Fruit fly (Drosophila melanogaster): ENCODE results near the gene Tom20.

Tom20 gene

dm6 chr3L:20006269-20007265 is 6.1 kb downstream of the Tom20 start (continued):
- TF ChIP-seq pzg (GFP tag; optimal IDR thresholded peaks at IDR 0.05) = peak; percentile 66
- TF ChIP-seq Mrtf (GFP tag; IDR thresholded peaks at IDR 0.05) = no peak
- TF ChIP-seq CG6813 (GFP tag; optimal IDR thresholded peaks at IDR 0.05) = peak; percentile 42
- no peak for TF ChIP-seq CG8944 (GFP tag; optimal IDR thresholded peaks at IDR 0.05)
- TF ChIP-seq CG9797 (GFP tag; optimal IDR thresholded peaks at IDR 0.05) = peak; percentile 4
- TF ChIP-seq CG6765 (GFP tag; optimal IDR thresholded peaks at IDR 0.05) = no peak
- TF ChIP-seq bab2 (GFP tag; optimal IDR thresholded peaks at IDR 0.05) = no peak
- no peak for TF ChIP-seq so (GFP tag; IDR thresholded peaks at IDR 0.05)
- peak; percentile 96 for TF ChIP-seq Dref (GFP tag; IDR thresholded peaks at IDR 0.05)
- no peak for TF ChIP-seq jing (GFP tag; optimal IDR thresholded peaks at IDR 0.05)
- TF ChIP-seq maf-S (GFP tag; optimal IDR thresholded peaks at IDR 0.05) = no peak
- TF ChIP-seq trh (GFP tag; optimal IDR thresholded peaks at IDR 0.05) = no peak
- TF ChIP-seq pb (GFP tag; optimal IDR thresholded peaks at IDR 0.05) = no peak
- TF ChIP-seq CG16863 (GFP tag; optimal IDR thresholded peaks at IDR 0.05) = no peak
- no peak for TF ChIP-seq nom (GFP tag; optimal IDR thresholded peaks at IDR 0.05)
- TF ChIP-seq Dbx (GFP tag; IDR thresholded peaks at IDR 0.05) = no peak
- TF ChIP-seq CG9727 (GFP tag; optimal IDR thresholded peaks at IDR 0.05) = no peak
- no peak for TF ChIP-seq gro (GFP tag; optimal IDR thresholded peaks at IDR 0.05)
- TF ChIP-seq tio (GFP tag; optimal IDR thresholded peaks at IDR 0.05) = no peak
- peak; percentile 10 for TF ChIP-seq CG10267 (tag; optimal IDR thresholded peaks at IDR 0.05)
- no peak for TF ChIP-seq CG17802 (tag; optimal IDR thresholded peaks at IDR 0.05)
- TF ChIP-seq ci (GFP tag; IDR thresholded peaks at IDR 0.05) = peak; percentile 51; the same call in 1 of the 3 replicates
- TF ChIP-seq salm (tag; optimal IDR thresholded peaks at IDR 0.05) = no peak
- no peak for TF ChIP-seq CG1024 (GFP tag; IDR thresholded peaks at IDR 0.05)
- TF ChIP-seq CG43689 (GFP tag; IDR thresholded peaks at IDR 0.05) = no peak
- no peak for TF ChIP-seq Meics (GFP tag; optimal IDR thresholded peaks at IDR 0.05)
- no peak for TF ChIP-seq Sry-β (GFP tag; optimal IDR thresholded peaks at IDR 0.05)
- TF ChIP-seq CG17361 (GFP tag; IDR thresholded peaks at IDR 0.05) = no peak
- peak; percentile 68 for TF ChIP-seq BEAF-32 (GFP tag; optimal IDR thresholded peaks at IDR 0.05)
- TF ChIP-seq Dfd (GFP tag; optimal IDR thresholded peaks at IDR 0.05) = no peak
- TF ChIP-seq CG11247 (GFP tag; IDR thresholded peaks at IDR 0.05) = no peak
- no peak for TF ChIP-seq Jarid2 (GFP tag; optimal IDR thresholded peaks at IDR 0.05)
- TF ChIP-seq zf30C (GFP tag; optimal IDR thresholded peaks at IDR 0.05) = no peak
- no peak for TF ChIP-seq CG32772 (GFP tag; IDR thresholded peaks at IDR 0.05)
- TF ChIP-seq CG30020 (tag; optimal IDR thresholded peaks at IDR 0.05) = peak; percentile 51
- TF ChIP-seq CG11696 (GFP tag; IDR thresholded peaks at IDR 0.05) = no peak
- TF ChIP-seq CG32532 (GFP tag; IDR thresholded peaks at IDR 0.05) = no peak
- no peak for TF ChIP-seq phol (tag; optimal IDR thresholded peaks at IDR 0.05)
- TF ChIP-seq Mad (GFP tag; optimal IDR thresholded peaks at IDR 0.05) = no peak
- TF ChIP-seq CG2120 (GFP tag; optimal IDR thresholded peaks at IDR 0.05) = no peak
- no peak for TF ChIP-seq MBD-R2 (GFP tag; IDR thresholded peaks at IDR 0.05)
- TF ChIP-seq scrt (GFP tag; optimal IDR thresholded peaks at IDR 0.05) = no peak
- no peak for TF ChIP-seq CG10274 (GFP tag; optimal IDR thresholded peaks at IDR 0.05)
- peak; percentile 49 for TF ChIP-seq YL-1 (GFP tag; optimal IDR thresholded peaks at IDR 0.05)
- peak; percentile 20 for TF ChIP-seq CG7271 (tag; optimal IDR thresholded peaks at IDR 0.05)
- TF ChIP-seq grn (GFP tag; optimal IDR thresholded peaks at IDR 0.05) = no peak
- TF ChIP-seq dysf (GFP tag; IDR thresholded peaks at IDR 0.05) = no peak
- TF ChIP-seq trem (tag; optimal IDR thresholded peaks at IDR 0.05) = peak; percentile 59
- TF ChIP-seq CrebB (tag; optimal IDR thresholded peaks at IDR 0.05) = no peak
